Worm (Caenorhabditis elegans) whole organism, L3 larva: ENCODE results near the gene B0198.2.

Source experiments
- egl-5 ChIP-seq: fragments of 150-350 bp; optimal IDR thresholded peaks from 2 replicates; lab custom pipeline; 2017; ENCODE audit warnings: missing biosample characterization, missing genetic modification reagents, missing genetic modification characterization, inconsistent platforms
- nfya-1 ChIP-seq: sonication (generic microtip); optimal IDR thresholded peaks from 2 replicates; lab custom pipeline; 2017; ENCODE audit warnings: missing genetic modification characterization, mild to moderate bottlenecking, missing compliant biosample characterization, antibody characterized with exemption, moderate library complexity; ENCODE audit not compliant: insufficient read depth
- nhr-11 ChIP-seq: fragments of 150-350 bp; optimal IDR thresholded peaks from 2 replicates; lab custom pipeline; 2014; ENCODE audit warnings: missing biosample characterization, missing genetic modification characterization
- nhr-28 ChIP-seq: fragments of 150-350 bp; optimal IDR thresholded peaks from 2 replicates; lab custom pipeline; 2014; ENCODE audit warnings: missing biosample characterization, missing genetic modification characterization
- nhr-67 ChIP-seq: fragments of 150-350 bp; optimal IDR thresholded peaks from 2 replicates; lab custom pipeline; 2014; ENCODE audit warnings: missing biosample characterization, missing genetic modification characterization
- nhr-77 ChIP-seq: fragments of 150-350 bp; optimal IDR thresholded peaks from 2 replicates; lab custom pipeline; 2014; ENCODE audit warnings: missing biosample characterization, missing genetic modification characterization
- snpc-4 ChIP-seq: fragments of 150-350 bp; optimal IDR thresholded peaks from 2 replicates; lab custom pipeline; 2014; ENCODE audit warnings: missing biosample characterization, missing genetic modification characterization

ce11 chrX:11992778-11993177 lies 32.8 kb upstream of the B0198.2 start:
- TF ChIP-seq nhr-11: no peak
- TF ChIP-seq egl-5: no peak
- TF ChIP-seq nhr-28: no peak
- TF ChIP-seq snpc-4: no peak
- TF ChIP-seq nhr-77: no peak
- TF ChIP-seq nhr-67 (tag; lab: Kevin White, UChicago): no peak
- peak; percentile 47 for TF ChIP-seq nfya-1 (tag; lab: Kevin White, UChicago)
